Worm (Caenorhabditis elegans): ENCODE measurements around the gene E02C12.9.

DNA sequence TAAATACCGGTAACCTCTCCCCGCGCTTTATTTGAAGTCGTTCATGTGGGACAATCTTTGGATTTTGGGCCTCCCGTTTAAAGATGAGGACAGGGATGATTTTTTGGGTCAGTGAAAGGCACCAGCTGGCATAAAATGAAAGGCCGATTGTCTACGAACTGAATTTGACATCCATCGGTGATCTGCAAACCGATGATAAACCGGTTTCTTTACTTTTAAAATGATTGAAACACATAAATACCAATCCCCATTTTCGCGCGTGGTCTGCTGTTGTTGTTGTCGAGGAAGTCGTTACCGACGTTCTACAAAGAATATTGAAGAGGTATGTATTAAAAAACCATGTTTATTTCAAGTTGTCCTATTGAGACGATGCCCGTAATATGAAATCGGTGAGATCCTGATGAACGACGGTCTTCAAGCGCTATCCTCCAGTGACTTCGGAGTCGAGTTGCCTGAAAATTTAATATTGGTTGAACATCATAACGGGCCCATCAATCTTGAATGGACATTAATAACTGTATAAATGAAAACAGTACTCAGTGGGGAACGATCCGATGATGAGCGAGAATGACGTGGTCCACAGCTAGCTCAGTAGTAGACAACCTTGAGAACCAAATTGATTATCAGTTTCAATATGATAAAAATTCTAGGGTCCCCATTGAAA lies 32.2 kb downstream of the E02C12.9 start:
- TF ChIP-seq unc-62 (GFP tag; optimal IDR thresholded peaks at IDR 0.05) (no peak), lin-39 (tag; optimal IDR thresholded peaks at IDR 0.05) (no peak)

Data from whole organism, L2 larva.